Worm (Caenorhabditis elegans): Measurements from ENCODE around the gene pap-3.

pap-3 gene

DNA sequence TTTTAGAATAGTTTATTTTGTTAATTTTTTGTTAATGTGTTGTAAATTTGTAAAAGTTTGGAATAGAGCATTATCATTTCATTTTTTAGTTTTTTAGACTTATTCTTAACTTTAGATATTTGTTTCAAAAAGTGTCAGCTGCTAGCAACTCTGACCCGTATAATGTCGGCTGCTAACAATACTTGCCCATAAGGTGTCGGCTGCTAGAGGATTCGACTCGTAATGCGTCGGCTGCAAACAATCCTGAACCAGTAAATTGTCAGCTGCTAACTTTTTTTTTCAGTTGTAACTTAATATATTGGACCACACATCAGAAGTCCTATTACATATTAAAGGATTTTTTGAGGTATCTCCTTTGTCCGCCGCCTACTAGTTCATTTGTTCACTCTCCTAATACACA is 26.4 kb upstream of the pap-3 start:
- peak; percentile 33 for TF ChIP-seq ama-1 (optimal IDR thresholded peaks at IDR 0.05)
- no peak for TF ChIP-seq sea-2 (GFP tag; optimal IDR thresholded peaks at IDR 0.05)
- no peak for TF ChIP-seq elt-1 (tag; optimal IDR thresholded peaks at IDR 0.05)
- no peak for TF ChIP-seq fos-1 (tag; optimal IDR thresholded peaks at IDR 0.05)
- TF ChIP-seq lin-15B (tag; optimal IDR thresholded peaks at IDR 0.05) = no peak

DNA sequence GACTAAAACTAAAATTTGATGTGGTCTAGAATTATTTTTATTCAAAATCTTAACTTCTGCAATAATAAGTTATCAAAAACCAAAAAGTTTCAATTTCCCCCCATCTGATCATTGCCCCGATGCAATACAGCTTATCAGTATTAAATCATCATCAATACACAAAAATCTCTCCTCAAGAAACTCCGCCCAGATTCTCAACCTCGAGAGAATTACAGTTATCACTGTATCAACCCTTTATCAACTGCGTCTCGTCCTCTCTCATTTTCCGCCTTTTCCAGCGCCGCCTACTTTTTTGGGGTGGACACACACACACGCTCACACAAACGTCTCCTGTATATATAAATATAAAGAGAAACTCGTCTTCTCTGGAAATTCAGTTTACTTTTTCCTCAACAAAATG is 25.9 kb upstream of the pap-3 start, which contains the start of gene T27D12.1:
TSS of gene T27D12.1 (plus strand) at position 301 of the 400 bp plus-strand sequence.
- TF ChIP-seq elt-2 (tag; optimal IDR thresholded peaks at IDR 0.05) = no peak
- TF ChIP-seq ceh-16 (tag; optimal IDR thresholded peaks at IDR 0.05) = no peak
- TF ChIP-seq nhr-43 (tag; optimal IDR thresholded peaks at IDR 0.05; ENCODE audit: poor library complexity, severe bottlenecking) = peak; percentile 9
- no peak for TF ChIP-seq fkh-10 (GFP tag; optimal IDR thresholded peaks at IDR 0.05)

DNA sequence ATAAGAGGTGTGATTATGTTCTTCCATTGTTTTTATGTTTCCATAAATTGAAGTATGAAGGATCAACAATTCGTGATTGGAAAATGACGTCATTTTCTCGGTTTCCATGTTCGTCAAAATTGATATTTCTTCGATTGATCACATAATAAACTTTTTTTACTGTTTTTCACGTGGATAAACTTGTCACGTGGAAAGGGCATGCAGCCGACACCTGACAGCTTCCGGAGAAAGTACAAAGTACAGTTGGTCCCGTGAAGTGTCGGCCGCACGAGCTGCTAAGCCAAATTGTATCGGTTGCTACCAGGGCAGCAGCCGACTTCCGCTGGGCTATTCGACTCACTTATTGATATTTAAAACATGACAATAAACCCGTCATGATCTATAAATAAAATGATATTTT is 25.3 kb upstream of the pap-3 start:
- TF ChIP-seq nhr-76 (tag; optimal IDR thresholded peaks at IDR 0.05) (no peak), egl-27 (tag; optimal IDR thresholded peaks at IDR 0.05) (no peak), nhr-43 (tag; optimal IDR thresholded peaks at IDR 0.05; ENCODE audit: poor library complexity, severe bottlenecking) (peak; percentile 29), pqm-1 (tag; optimal IDR thresholded peaks at IDR 0.05) (no peak), ztf-4 (tag; optimal IDR thresholded peaks at IDR 0.05) (no peak), nhr-23 (tag; optimal IDR thresholded peaks at IDR 0.05) (peak; percentile 26), nhr-25 (tag; optimal IDR thresholded peaks at IDR 0.05) (peak; percentile 40), lin-15B (tag; optimal IDR thresholded peaks at IDR 0.05) (no peak), fkh-2 (tag; optimal IDR thresholded peaks at IDR 0.05) (no peak), aly-2 (tag; optimal IDR thresholded peaks at IDR 0.05) (no peak), snpc-4 (tag; optimal IDR thresholded peaks at IDR 0.05) (peak; percentile 67), ztf-11 (tag; optimal IDR thresholded peaks at IDR 0.05) (no peak)

DNA sequence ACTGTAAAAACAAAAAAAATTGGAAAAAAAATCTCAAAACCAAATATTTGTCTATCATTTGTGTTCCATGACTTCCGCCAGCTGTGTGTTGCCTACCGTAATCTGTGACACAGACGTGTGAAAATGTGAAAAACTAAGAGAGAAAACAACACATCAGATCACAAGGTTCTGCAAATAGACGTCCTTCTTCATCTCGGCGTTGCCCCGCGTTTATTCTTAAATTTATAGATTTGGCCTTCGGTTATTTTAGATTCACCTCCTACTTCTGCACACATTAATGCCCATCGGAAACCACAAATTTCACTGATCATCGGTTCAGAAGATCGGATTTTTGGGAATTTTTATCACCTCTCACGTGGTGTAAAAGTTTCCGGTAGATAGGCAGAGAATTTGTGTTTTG is 22.7 kb upstream of the pap-3 start:
- TF ChIP-seq elt-2 (tag; optimal IDR thresholded peaks at IDR 0.05) (no peak), eor-1 (tag; optimal IDR thresholded peaks at IDR 0.05) (no peak), elt-3 (tag; optimal IDR thresholded peaks at IDR 0.05) (no peak), ztf-11 (tag; optimal IDR thresholded peaks at IDR 0.05) (no peak), fkh-10 (GFP tag; optimal IDR thresholded peaks at IDR 0.05) (no peak), lin-39 (tag; optimal IDR thresholded peaks at IDR 0.05) (no peak), ztf-4 (tag; optimal IDR thresholded peaks at IDR 0.05) (no peak), unc-39 (tag; optimal IDR thresholded peaks at IDR 0.05) (no peak), lsy-12 (tag; optimal IDR thresholded peaks at IDR 0.05) (no peak), ceh-82 (tag; optimal IDR thresholded peaks at IDR 0.05) (no peak), nhr-43 (tag; optimal IDR thresholded peaks at IDR 0.05; ENCODE audit: poor library complexity, severe bottlenecking) (peak; percentile 17), nhr-25 (tag; optimal IDR thresholded peaks at IDR 0.05) (peak; percentile 4)

DNA sequence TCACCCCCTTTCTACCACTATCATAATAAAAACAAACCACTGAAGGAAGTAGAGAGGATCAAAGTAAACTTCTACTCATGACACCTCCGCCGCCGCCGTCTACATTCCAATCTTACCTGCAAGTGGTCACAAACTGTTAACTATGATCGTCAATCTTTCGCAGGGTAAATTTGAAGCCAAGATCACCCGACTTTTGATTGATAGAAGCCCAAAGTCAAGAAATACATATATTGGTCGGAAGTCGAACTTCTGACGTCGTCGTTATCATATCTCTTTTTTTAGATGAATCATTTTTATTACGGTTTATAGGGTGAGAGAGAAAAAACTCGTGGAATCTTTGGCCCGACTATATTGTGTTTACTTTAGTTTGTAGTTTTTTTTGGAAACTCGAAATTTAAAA is 22.0 kb upstream of the pap-3 start:
- TF ChIP-seq mdl-1 (tag; optimal IDR thresholded peaks at IDR 0.05) (no peak), nhr-43 (tag; optimal IDR thresholded peaks at IDR 0.05; ENCODE audit: poor library complexity, severe bottlenecking) (peak; percentile 92), daf-12 (tag; optimal IDR thresholded peaks at IDR 0.05) (no peak), eor-1 (tag; optimal IDR thresholded peaks at IDR 0.05) (no peak), jun-1 (tag; optimal IDR thresholded peaks at IDR 0.05) (no peak), mml-1 (tag; optimal IDR thresholded peaks at IDR 0.05) (no peak), nfya-1 (tag; optimal IDR thresholded peaks at IDR 0.05; ENCODE audit: insufficient read depth) (no peak), ceh-16 (tag; optimal IDR thresholded peaks at IDR 0.05) (no peak), pqm-1 (tag; optimal IDR thresholded peaks at IDR 0.05) (no peak), tbx-2 (tag; optimal IDR thresholded peaks at IDR 0.05) (no peak), nhr-23 (tag; optimal IDR thresholded peaks at IDR 0.05) (peak; percentile 39), nhr-67 (tag; optimal IDR thresholded peaks at IDR 0.05) (no peak), lsy-12 (tag; optimal IDR thresholded peaks at IDR 0.05) (no peak), lin-15B (tag; optimal IDR thresholded peaks at IDR 0.05) (no peak), nhr-28 (tag; optimal IDR thresholded peaks at IDR 0.05) (no peak), egl-27 (tag; optimal IDR thresholded peaks at IDR 0.05) (no peak), nhr-76 (tag; optimal IDR thresholded peaks at IDR 0.05) (peak; percentile 30), nhr-237 (tag; optimal IDR thresholded peaks at IDR 0.05) (no peak), skn-1 (tag; optimal IDR thresholded peaks at IDR 0.05) (no peak), elt-2 (tag; optimal IDR thresholded peaks at IDR 0.05) (no peak), ceh-82 (tag; optimal IDR thresholded peaks at IDR 0.05) (no peak), nhr-25 (tag; optimal IDR thresholded peaks at IDR 0.05) (peak; percentile 36), nhr-11 (tag; optimal IDR thresholded peaks at IDR 0.05) (no peak), R02D3.7 (tag; optimal IDR thresholded peaks at IDR 0.05) (no peak), ztf-11 (tag; optimal IDR thresholded peaks at IDR 0.05) (no peak), elt-3 (tag; optimal IDR thresholded peaks at IDR 0.05) (peak in 1 of 3 experiments; percentile 73), nhr-77 (tag; optimal IDR thresholded peaks at IDR 0.05) (no peak), ceh-28 (tag; optimal IDR thresholded peaks at IDR 0.05) (no peak)
